Worm (Caenorhabditis elegans) whole organism, L4 larva: ENCODE results near the gene R07E5.6.
A peak's percentile ranks its signal among the peaks of the same experiment; 100 is the strongest.

Experiments used
- F10B5.3 ChIP-seq: sonication (generic microtip); optimal IDR thresholded peaks from 2 replicates; lab custom pipeline; 2016; ENCODE audit warnings: mild to moderate bottlenecking, missing genetic modification characterization, missing compliant biosample characterization
- F26F4.8 ChIP-seq: fragments of 200-800 bp; sonication (Bioruptor generic); conservative IDR thresholded peaks from 2 replicates; pipeline ENCODE4 v1.3.6; 2022; ENCODE audit warnings: missing genetic modification characterization, missing compliant biosample characterization
- F49E8.2 ChIP-seq: sonication (generic microtip); optimal IDR thresholded peaks from 2 replicates; lab custom pipeline; 2016; ENCODE audit warnings: missing compliant biosample characterization, mild to moderate bottlenecking, missing genetic modification characterization, borderline replicate concordance
- R02D3.7 ChIP-seq: fragments of 150-350 bp; sonication (generic microtip); optimal IDR thresholded peaks from 3 replicates; lab custom pipeline; 2014; ENCODE audit warnings: missing biosample characterization, missing genetic modification characterization
- T20F7.1 ChIP-seq: fragments of 200-800 bp; sonication (Bioruptor generic); optimal IDR thresholded peaks from 2 replicates; lab custom pipeline; 2018; ENCODE audit warnings: mild to moderate bottlenecking, missing genetic modification characterization, missing compliant biosample characterization
- Y105C5A.15 ChIP-seq: fragments of 200-800 bp; sonication (Bioruptor generic); IDR thresholded peaks from 2 replicates; pipeline ENCODE4 v1.3.6; 2022; ENCODE audit warnings: missing genetic modification characterization, missing compliant biosample characterization
- Y5F2A.4 ChIP-seq: fragments of 200-800 bp; sonication (Bioruptor generic); optimal IDR thresholded peaks from 2 replicates; lab custom pipeline; 2018; ENCODE audit warnings: mild to moderate bottlenecking, missing genetic modification characterization, missing compliant biosample characterization
- ZK337.2 ChIP-seq: fragments of 200-800 bp; sonication (Bioruptor generic); IDR thresholded peaks from 2 replicates; pipeline ENCODE4 v1.3.6; 2022; ENCODE audit warnings: missing genetic modification reagents, missing genetic modification characterization, missing compliant biosample characterization
- ZK546.5 ChIP-seq, 2 experiments: sonication (generic microtip); optimal IDR thresholded peaks; 2 replicates each; lab custom pipeline; 2017; ENCODE audit warnings: missing biosample characterization in 2 of 2, missing genetic modification characterization in 2 of 2
- aha-1 ChIP-seq: fragments of 150-350 bp; peaks from one replicate; lab custom pipeline; 2014; ENCODE audit warnings: missing biosample characterization, missing genetic modification characterization
- attf-4 ChIP-seq: sonication (generic microtip); optimal IDR thresholded peaks from 3 replicates; lab custom pipeline; 2017; ENCODE audit warnings: missing biosample characterization, missing genetic modification characterization
- ceh-20 ChIP-seq: fragments of 200-800 bp; sonication (Bioruptor generic); IDR thresholded peaks from 2 replicates; pipeline ENCODE4 v1.3.6; 2022; ENCODE audit warnings: missing genetic modification reagents, missing genetic modification characterization, missing compliant biosample characterization
- ceh-44 ChIP-seq: fragments of 200-800 bp; sonication (Bioruptor generic); IDR thresholded peaks from 2 replicates; pipeline ENCODE4 v1.3.6; 2022; ENCODE audit warnings: missing genetic modification reagents, missing genetic modification characterization, missing compliant biosample characterization
- cey-2 ChIP-seq: sonication (generic microtip); optimal IDR thresholded peaks from 3 replicates; lab custom pipeline; 2017; ENCODE audit warnings: missing genetic modification characterization, mild to moderate bottlenecking, missing compliant biosample characterization, antibody characterized with exemption, borderline replicate concordance; ENCODE audit not compliant: insufficient read depth
- dmd-6 ChIP-seq: fragments of 200-800 bp; sonication (Bioruptor generic); IDR thresholded peaks from 2 replicates; pipeline ENCODE4 v1.3.6; 2022; ENCODE audit warnings: missing genetic modification reagents, missing genetic modification characterization, missing compliant biosample characterization
- dmd-9 ChIP-seq: fragments of 200-800 bp; sonication (Bioruptor generic); IDR thresholded peaks from 2 replicates; pipeline ENCODE4 v1.3.6; 2022; ENCODE audit warnings: missing genetic modification reagents, missing genetic modification characterization, missing compliant biosample characterization
- dpl-1 ChIP-seq: fragments of 150-350 bp; optimal IDR thresholded peaks from 2 replicates; lab custom pipeline; 2014; ENCODE audit warnings: missing biosample characterization, missing genetic modification reagents, missing genetic modification characterization
- dve-1 ChIP-seq: sonication (generic microtip); optimal IDR thresholded peaks from 2 replicates; lab custom pipeline; 2017; ENCODE audit warnings: antibody characterized with exemption, mild to moderate bottlenecking, missing genetic modification characterization, missing compliant biosample characterization; ENCODE audit not compliant: insufficient read depth
- egl-27 ChIP-seq: sonication (generic microtip); optimal IDR thresholded peaks from 3 replicates; lab custom pipeline; 2017; ENCODE audit warnings: missing biosample characterization, missing genetic modification reagents, missing genetic modification characterization
- egl-43 ChIP-seq: fragments of 200-800 bp; sonication (Bioruptor generic); IDR thresholded peaks from 2 replicates; pipeline ENCODE4 v1.3.6; 2022; ENCODE audit warnings: missing genetic modification reagents, missing genetic modification characterization, missing compliant biosample characterization
- hif-1 ChIP-seq, 2 experiments: sonication (generic microtip); optimal IDR thresholded peaks; 2 replicates each; lab custom pipeline; 2016 to 2017; ENCODE audit warnings: missing compliant biosample characterization in 2 of 2, missing genetic modification characterization in 2 of 2, missing genetic modification reagents in 2 of 2, missing genotype in 2 of 2, mild to moderate bottlenecking in 1 of 2
- hlh-11 ChIP-seq: fragments of 200-800 bp; sonication (Bioruptor generic); optimal IDR thresholded peaks from 2 replicates; lab custom pipeline; 2018; ENCODE audit warnings: mild to moderate bottlenecking, missing genetic modification characterization, missing compliant biosample characterization
- hmg-1.1 ChIP-seq: fragments of 200-800 bp; sonication (Bioruptor generic); IDR thresholded peaks from 2 replicates; pipeline ENCODE4 v1.3.6; 2022; ENCODE audit warnings: missing genetic modification reagents, missing genetic modification characterization, missing compliant biosample characterization
- jun-1 ChIP-seq: fragments of 150-350 bp; optimal IDR thresholded peaks from 2 replicates; lab custom pipeline; 2014; ENCODE audit warnings: missing biosample characterization, missing genetic modification reagents, missing genetic modification characterization
- lin-38 ChIP-seq: fragments of 200-800 bp; sonication (Bioruptor generic); IDR thresholded peaks from 2 replicates; pipeline ENCODE4 v1.3.6; 2022; ENCODE audit warnings: missing genetic modification reagents, missing genetic modification characterization, missing compliant biosample characterization
- lir-3 ChIP-seq: sonication (generic microtip); optimal IDR thresholded peaks from 2 replicates; lab custom pipeline; 2016; ENCODE audit warnings: mild to moderate bottlenecking, missing genetic modification characterization, missing compliant biosample characterization
- madf-9 ChIP-seq: fragments of 200-800 bp; sonication (Bioruptor generic); conservative IDR thresholded peaks from 2 replicates; pipeline ENCODE4 v1.3.6; 2022; ENCODE audit warnings: missing genetic modification reagents, missing genetic modification characterization, missing compliant biosample characterization
- mdt-29 ChIP-seq: fragments of 200-800 bp; sonication (Bioruptor generic); IDR thresholded peaks from 2 replicates; pipeline ENCODE4 v1.3.6; 2022; ENCODE audit warnings: missing genetic modification reagents, missing genetic modification characterization, missing compliant biosample characterization
- mep-1 ChIP-seq: fragments of 150-350 bp; sonication (generic microtip); optimal IDR thresholded peaks from 3 replicates; lab custom pipeline; 2014; ENCODE audit warnings: missing biosample characterization, missing genetic modification characterization
- mes-2 ChIP-seq: sonication (generic microtip); optimal IDR thresholded peaks from 2 replicates; lab custom pipeline; 2016; ENCODE audit warnings: missing genotype, mild to moderate bottlenecking, missing genetic modification characterization, missing compliant biosample characterization; ENCODE audit not compliant: poor library complexity, severe bottlenecking
- nhr-42 ChIP-seq: fragments of 200-800 bp; sonication (Bioruptor generic); IDR thresholded peaks from 2 replicates; pipeline ENCODE4 v1.3.6; 2022; ENCODE audit warnings: missing genetic modification characterization, missing compliant biosample characterization
- nhr-76 ChIP-seq: fragments of 150-350 bp; optimal IDR thresholded peaks from 2 replicates; lab custom pipeline; 2014; ENCODE audit warnings: missing biosample characterization, missing genetic modification characterization
- nhr-77 ChIP-seq: fragments of 150-350 bp; optimal IDR thresholded peaks from 2 replicates; lab custom pipeline; 2014; ENCODE audit warnings: missing biosample characterization, missing genetic modification characterization
- pha-4 ChIP-seq, 2 experiments: fragments of 150-350 bp in 1 of 2; fragments of 200-800 bp in 1 of 2; sonication (Bioruptor generic) in 1 of 2; IDR thresholded peaks in 1 of 2; optimal IDR thresholded peaks in 1 of 2; 2 replicates each; pipeline versions ENCODE4 v1.3.6 to Lab custom; 2014 to 2022; ENCODE audit warnings: missing genetic modification characterization in 2 of 2, missing genetic modification reagents in 2 of 2, missing biosample characterization in 1 of 2, missing compliant biosample characterization in 1 of 2
- snpc-4 ChIP-seq: fragments of 150-350 bp; optimal IDR thresholded peaks from 2 replicates; lab custom pipeline; 2014; ENCODE audit warnings: missing biosample characterization, missing genetic modification characterization
- spr-1 ChIP-seq: sonication (generic microtip); optimal IDR thresholded peaks from 2 replicates; lab custom pipeline; 2016; ENCODE audit warnings: mild to moderate bottlenecking, missing genetic modification characterization, missing compliant biosample characterization
- tra-1 ChIP-seq: fragments of 200-800 bp; sonication (Bioruptor generic); IDR thresholded peaks from 2 replicates; pipeline ENCODE4 v1.3.6; 2022; ENCODE audit warnings: missing genetic modification reagents, missing genetic modification characterization, missing compliant biosample characterization
- unc-130 ChIP-seq: sonication (generic microtip); optimal IDR thresholded peaks from 2 replicates; lab custom pipeline; 2016; ENCODE audit warnings: missing genetic modification reagents, missing genetic modification characterization, missing compliant biosample characterization
- unc-62 ChIP-seq, 3 experiments: fragments of 150-350 bp in 1 of 3; sonication (generic microtip); optimal IDR thresholded peaks in 2 of 3; peaks in 1 of 3; 1 replicate in 1 of 3; 2 replicates in 2 of 3; lab custom pipeline; 2014 to 2017; ENCODE audit warnings: missing biosample characterization in 3 of 3, missing genetic modification characterization in 3 of 3, missing genetic modification reagents in 3 of 3, missing genotype in 1 of 3
- zag-1 ChIP-seq: fragments of 150-350 bp; optimal IDR thresholded peaks from 2 replicates; lab custom pipeline; 2014; ENCODE audit warnings: missing biosample characterization, missing genetic modification characterization

Gene R07E5.6

DNA sequence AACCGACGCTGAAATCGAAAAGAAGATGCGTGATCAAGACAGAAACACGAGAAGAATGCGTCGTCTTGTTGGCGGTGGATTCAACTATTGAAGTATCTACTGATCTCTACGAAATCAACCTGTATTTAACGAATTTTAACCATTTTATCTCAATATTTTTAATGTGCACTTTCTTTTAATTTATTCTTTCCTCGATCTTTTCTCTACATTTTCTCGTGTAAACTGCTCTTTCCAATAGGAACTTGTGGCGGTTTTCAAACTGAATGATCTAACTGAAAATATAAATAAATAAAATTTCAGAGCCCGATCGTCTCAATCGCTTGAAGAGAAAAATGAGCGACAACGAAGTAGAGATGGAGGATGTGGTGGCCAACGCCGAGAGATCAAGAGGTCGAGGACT, 7.4 kb downstream of the R07E5.6 start, which contains the start of gene rnp-4:
TSS of gene rnp-4 (plus strand) at position 301 of the 400 bp plus-strand sequence.
- TF ChIP-seq nhr-76 (tag; lab: Kevin White, UChicago) (no peak), hlh-11 (tag; lab: Kevin White, UChicago) (no peak), cey-2 (no peak), Y5F2A.4 (no peak), dmd-9 (GFP tag; lab: Robert Waterston, UW) (no peak), jun-1 (tag; lab: Kevin White, UChicago) (no peak), zag-1 (no peak), egl-27 (tag; lab: Kevin White, UChicago) (no peak), Y105C5A.15 (GFP tag; lab: Robert Waterston, UW) (no peak), madf-9 (GFP tag; lab: Robert Waterston, UW) (no peak), snpc-4 (tag; lab: Kevin White, UChicago) (no peak), ceh-44 (GFP tag; lab: Robert Waterston, UW) (no peak), dpl-1 (GFP tag; lab: Kevin White, UChicago) (no peak), aha-1 (tag; lab: Kevin White, UChicago) (no peak), ZK546.5 (tag; optimal IDR thresholded peaks at IDR 0.05; lab: Kevin White, UChicago) (no peak), nhr-42 (GFP tag; lab: Robert Waterston, UW) (no peak), pha-4 (GFP tag; IDR thresholded peaks at IDR 0.05; lab: Robert Waterston, UW) (no peak), pha-4 (tag; optimal IDR thresholded peaks at IDR 0.05; lab: Kevin White, UChicago) (no peak), dmd-6 (GFP tag; lab: Robert Waterston, UW) (no peak), F10B5.3 (tag; lab: Kevin White, UChicago) (no peak), F49E8.2 (no peak)

ce11 chrIII:4407144-4407543, 8.6 kb downstream of the R07E5.6 start, which contains the start of gene prdx-3:
TSS of gene prdx-3 (plus strand) at chrIII:4407444.
- TF ChIP-seq unc-62 (GFP tag; optimal IDR thresholded peaks at IDR 0.05 in 1 of 2; lab: Kevin White, UChicago) (peak in 1 of 2 experiments; percentile 49), unc-62 (tag; optimal IDR thresholded peaks at IDR 0.05; lab: Kevin White, UChicago) (no peak), lin-38 (0 out of 2 replicates have a peak, but pooled peaks have one; percentile 9), mes-2 (tag; lab: Kevin White, UChicago) (no peak)

DNA sequence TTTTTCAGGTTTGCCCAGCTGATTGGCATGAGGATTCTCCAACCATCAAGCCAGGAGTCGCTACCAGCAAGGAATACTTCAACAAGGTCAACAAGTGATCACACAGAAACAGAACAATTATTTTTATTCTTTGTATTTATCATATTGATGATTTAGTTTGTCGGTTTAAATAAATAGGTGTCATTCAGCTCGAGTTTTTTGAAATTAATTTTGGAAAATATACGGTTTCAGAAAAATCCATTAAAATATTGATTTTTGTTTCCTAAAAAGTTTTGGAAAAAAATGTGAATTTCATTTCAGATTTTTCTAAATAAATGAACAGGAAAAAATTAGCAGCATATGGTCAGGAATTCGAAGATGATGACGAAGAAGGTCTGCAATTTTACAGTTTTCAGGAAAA, 9.7 kb downstream of the R07E5.6 start, which contains the start of gene gpch-1:
TSS of gene gpch-1 (plus strand) at position 301 of the 400 bp plus-strand sequence.
- TF ChIP-seq hif-1 (tag; optimal IDR thresholded peaks at IDR 0.05; lab: Kevin White, UChicago) (no peak), lir-3 (no peak), Y5F2A.4 (no peak), spr-1 (tag; lab: Kevin White, UChicago) (no peak), T20F7.1 (GFP tag; lab: Kevin White, UChicago) (no peak), F49E8.2 (no peak), dve-1 (tag; lab: Kevin White, UChicago) (no peak)

DNA sequence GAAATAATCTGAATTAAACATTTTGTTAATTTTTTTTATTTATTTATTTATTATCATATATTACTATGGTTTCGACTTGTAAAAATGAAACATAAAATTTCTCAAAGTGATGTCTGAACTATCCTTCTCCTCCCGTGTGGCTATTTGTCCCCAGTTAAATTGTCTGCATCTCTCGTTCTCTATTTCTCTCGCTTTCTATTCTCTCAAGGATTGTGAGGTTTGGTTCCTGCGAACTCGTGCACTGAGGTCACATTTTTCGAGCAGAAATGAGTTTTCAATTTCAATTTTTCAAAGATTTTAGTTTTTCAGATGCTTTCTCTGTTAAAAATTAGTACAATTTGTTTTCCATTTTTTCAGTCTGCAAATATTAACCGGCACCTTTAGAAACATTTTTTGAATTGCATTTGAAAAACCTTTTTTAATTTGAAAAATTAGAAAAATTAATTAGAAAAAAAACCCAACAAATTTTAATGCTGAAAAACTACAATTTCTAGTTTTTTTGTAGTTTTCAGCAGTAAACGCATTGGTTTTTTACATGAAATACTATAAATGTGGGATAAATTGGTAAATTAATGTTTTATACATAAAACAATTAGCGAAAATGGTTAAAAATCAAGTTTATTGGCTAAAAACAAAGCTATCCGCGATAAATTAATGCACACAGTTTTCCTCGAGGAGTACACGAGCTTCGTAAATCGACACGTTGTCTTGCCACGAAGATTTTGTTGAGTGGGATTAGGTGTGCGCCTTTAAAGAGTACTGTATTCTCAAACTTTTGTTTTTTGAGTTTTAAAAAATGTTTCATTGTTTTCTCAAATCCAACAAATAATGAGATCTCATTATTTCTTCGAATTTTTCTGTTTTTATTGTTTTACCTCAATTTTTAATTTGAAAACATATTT, 13.8 kb downstream of the R07E5.6 start:
- TF ChIP-seq dmd-6 (GFP tag; lab: Robert Waterston, UW) = peak; percentile 81
- peak; percentile 51 for TF ChIP-seq nhr-77 (tag; lab: Kevin White, UChicago)
- no peak for TF ChIP-seq pha-4 (GFP tag; IDR thresholded peaks at IDR 0.05; lab: Robert Waterston, UW)
- TF ChIP-seq pha-4 (tag; optimal IDR thresholded peaks at IDR 0.05; lab: Kevin White, UChicago) = no peak
- TF ChIP-seq tra-1 (GFP tag; lab: Robert Waterston, UW) = 0 out of 2 replicates have a peak, but pooled peaks have one; percentile 10
- TF ChIP-seq R02D3.7 = peak; percentile 46
- no peak for TF ChIP-seq mdt-29 (GFP tag; lab: Robert Waterston, UW)
- TF ChIP-seq dpl-1 (GFP tag; lab: Kevin White, UChicago) = no peak
- no peak for TF ChIP-seq egl-43 (GFP tag; lab: Robert Waterston, UW)
- no peak for TF ChIP-seq egl-27 (tag; lab: Kevin White, UChicago)
- peak; percentile 58 for TF ChIP-seq hlh-11 (tag; lab: Kevin White, UChicago)
- no peak for TF ChIP-seq ceh-20 (GFP tag; lab: Robert Waterston, UW)
- no peak for TF ChIP-seq ZK337.2 (GFP tag; lab: Robert Waterston, UW)
- peak; percentile 28 for TF ChIP-seq unc-130 (GFP tag; lab: Kevin White, UChicago)
- TF ChIP-seq mep-1 (tag; lab: Kevin White, UChicago) = peak; percentile 23
- no peak for TF ChIP-seq unc-62 (GFP tag; optimal IDR thresholded peaks at IDR 0.05 in 1 of 2; lab: Kevin White, UChicago)
- TF ChIP-seq unc-62 (tag; optimal IDR thresholded peaks at IDR 0.05; lab: Kevin White, UChicago) = no peak
- no peak for TF ChIP-seq attf-4 (tag; lab: Kevin White, UChicago)
- TF ChIP-seq hmg-1.1 (GFP tag; lab: Robert Waterston, UW) = 0 out of 2 replicates have a peak, but pooled peaks have one; percentile 13
- no peak for TF ChIP-seq F26F4.8 (GFP tag; lab: Robert Waterston, UW)
- TF ChIP-seq dve-1 (tag; lab: Kevin White, UChicago) = peak; percentile 31
